Fruit fly (Drosophila melanogaster) whole organism, larva: ENCODE measurements around the gene Tim9b.
A peak's percentile ranks its signal among the peaks of the same experiment; 100 is the strongest.

Experiments
- noc ChIP-seq: fragments of 200-800 bp; sonication (Bioruptor generic); optimal IDR thresholded peaks from 3 replicates; lab custom pipeline; 2019; ENCODE audit warnings: missing biosample characterization, mild to moderate bottlenecking, missing genetic modification characterization, moderate library complexity

Tim9b gene

DNA sequence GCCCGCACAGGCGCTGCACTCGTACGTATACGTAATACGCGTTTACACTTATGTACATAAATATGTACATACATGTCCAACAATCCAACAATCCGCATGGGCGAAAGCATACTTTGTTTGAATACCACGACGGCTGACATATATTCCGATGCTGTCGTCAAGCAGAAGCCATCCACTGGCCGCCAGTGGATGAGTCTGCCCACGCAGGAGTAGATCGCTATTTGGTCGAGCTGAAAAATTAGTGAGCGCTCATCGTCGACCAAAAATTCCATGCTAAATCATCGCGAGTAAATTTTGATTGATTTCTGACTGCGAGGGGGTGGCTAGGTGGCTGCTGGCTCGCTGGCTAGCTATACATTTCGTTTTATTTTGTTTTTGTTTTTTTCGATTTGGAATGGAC is 15.9 kb downstream of the Tim9b start:
- TF ChIP-seq noc (tag; lab: Kevin White, UChicago): no peak

DNA sequence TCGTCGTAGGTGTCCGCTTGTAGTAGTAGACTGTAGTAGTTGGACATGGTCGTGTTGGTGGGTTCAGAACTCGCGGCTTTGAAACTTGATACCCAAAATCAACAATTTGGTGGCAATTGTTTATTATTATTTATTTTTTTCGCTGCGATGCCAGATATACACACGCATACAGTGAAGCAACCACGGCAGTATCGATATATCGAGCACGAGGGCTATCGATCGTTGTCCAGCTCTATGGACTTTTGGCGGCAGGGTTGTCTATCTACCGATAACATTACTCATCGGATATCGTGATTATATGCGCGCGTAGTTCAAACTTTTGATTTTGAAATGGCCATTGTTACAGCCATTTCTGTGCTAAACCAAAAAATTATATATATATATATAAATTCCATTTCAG is 16.7 kb downstream of the Tim9b start, which contains the start of gene CG14220:
Gene CG14220 (minus strand): TSS at position 208 of the 400 bp plus-strand sequence.
- TF ChIP-seq noc (tag; lab: Kevin White, UChicago): no peak

DNA sequence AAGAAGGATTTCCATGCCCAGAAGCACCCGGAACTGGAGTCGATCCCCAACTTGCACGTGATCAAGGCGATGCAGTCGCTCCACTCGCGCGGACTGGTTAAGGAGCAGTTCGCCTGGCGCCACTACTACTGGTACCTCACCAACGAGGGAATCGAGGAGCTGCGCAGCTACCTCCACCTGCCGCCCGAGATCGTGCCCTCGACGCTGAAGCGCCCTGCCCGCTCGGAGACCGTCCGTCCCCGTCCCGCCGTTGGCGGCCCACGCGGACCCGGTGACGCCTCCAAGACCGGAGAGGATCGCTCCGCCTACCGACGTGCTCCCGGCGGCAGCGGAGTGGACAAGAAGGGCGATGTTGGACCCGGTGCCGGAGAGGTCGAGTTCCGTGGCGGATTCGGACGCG is 19.8 kb downstream of the Tim9b start:
- no peak for TF ChIP-seq noc (tag; lab: Kevin White, UChicago)

DNA sequence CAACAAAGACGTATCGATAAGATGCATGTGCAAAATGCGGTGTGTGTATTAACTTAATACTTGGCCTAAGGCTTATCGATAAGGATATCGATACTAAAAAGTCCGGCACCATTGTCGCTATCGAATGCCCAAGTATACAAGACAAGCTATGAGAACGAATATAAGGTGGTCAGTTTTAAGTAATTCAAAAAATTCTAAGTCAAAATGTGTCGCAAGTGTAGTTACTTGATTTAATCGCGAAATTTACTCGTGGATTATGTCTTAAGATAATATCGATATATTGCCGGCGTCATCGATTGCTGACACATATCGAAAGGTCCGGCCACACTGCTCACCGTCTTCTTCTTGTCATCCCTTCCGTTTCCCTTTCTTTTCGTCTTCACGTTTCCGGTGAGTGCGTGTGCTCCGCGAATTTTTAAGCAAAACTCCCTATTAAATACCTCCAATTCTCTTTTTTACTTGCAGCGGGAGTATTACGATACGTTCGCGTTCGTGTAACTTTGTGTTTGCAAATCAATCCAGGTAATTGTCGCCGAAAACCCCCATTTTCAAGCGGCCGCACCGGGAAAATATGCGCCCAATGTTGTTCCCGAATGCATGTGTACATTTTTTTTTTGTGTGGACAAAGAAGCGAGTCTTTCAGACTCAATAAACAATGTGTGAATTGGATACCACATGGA is 20.5 kb downstream of the Tim9b start, which contains the start of gene RpS10b:
Gene RpS10b (plus strand): TSS at position 348 of the 680 bp plus-strand sequence.
- peak; percentile 74 for TF ChIP-seq noc (tag; lab: Kevin White, UChicago)

DNA sequence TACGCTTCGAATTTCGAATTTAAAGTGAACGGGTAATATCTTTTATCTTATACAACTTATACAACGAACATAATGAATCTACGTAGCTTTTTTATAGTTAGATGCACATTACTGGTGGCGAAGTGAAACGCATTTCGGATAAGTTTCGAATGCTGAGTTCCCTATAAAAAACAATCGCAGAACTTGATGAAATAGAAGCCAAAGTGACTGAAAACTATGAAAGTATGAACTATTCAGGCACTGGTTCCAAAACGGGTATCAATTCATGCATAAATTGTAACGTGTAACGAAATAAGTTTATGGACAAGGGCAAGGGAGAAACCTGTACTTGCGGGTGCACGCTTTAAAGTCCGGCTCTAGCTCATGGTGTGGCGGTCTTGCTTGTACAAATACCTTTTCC is 22.5 kb downstream of the Tim9b start:
- TF ChIP-seq noc (tag; lab: Kevin White, UChicago): no peak

DNA sequence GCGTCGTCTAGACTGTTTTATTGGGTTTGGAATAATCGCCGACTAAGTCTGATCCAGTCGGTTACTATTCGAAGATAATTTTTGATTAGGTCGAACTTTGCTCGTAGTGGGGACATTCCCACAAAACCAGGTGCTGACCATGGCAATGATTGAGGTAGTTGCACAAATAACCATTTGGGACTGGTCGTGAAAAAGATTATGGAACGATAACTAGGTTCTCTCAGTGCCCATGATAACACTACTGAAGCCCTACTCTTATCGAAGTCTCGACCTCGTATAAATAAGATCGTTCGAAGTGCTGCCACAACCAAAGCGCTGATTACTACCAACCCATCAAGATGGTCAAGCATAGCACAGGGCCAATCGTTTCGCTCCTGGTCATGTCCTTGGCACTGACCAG is 26.0 kb downstream of the Tim9b start, which contains the start of gene CG14205:
Gene CG14205 (plus strand): TSS at position 301 of the 400 bp plus-strand sequence.
- no peak for TF ChIP-seq noc (tag; lab: Kevin White, UChicago)

DNA sequence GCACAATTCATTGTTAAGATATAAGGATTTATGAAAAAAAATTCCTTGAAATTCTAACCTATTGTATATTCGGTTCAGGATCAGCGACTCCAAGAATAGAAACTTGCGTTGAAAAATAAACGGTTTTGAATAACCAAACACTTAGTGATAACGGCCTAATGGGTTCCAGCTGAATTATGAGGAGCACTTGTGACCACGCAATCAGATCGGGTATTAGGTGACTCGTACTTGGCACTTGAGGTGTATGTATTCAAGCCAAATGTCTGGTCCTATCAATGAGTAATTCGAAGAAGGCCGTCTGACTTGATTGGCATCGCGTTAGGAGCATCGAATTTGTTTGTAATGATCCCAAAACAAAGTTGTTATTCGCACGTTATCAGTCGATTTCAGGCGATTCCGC is 27.8 kb downstream of the Tim9b start:
- no peak for TF ChIP-seq noc (tag; lab: Kevin White, UChicago)

DNA sequence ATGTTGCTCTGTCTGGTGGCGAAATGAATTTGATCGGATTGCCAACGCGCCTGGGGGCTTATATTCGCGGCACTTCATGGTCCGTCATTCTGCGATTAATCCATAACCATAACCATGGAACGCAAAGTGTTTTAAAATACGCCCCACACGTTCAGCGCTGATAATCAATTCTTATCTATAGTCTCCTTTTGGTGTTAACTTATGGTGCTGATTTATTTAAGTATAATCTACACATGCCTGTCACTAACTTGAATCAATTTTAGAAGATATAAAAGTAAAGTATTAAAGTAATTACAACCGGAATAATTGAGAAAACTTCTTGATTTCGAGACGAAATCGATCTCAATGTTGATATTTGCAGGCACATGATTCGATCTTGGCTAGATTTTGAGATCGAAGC is 28.3 kb downstream of the Tim9b start, which contains the start of gene CG14219:
Gene CG14219 (minus strand): TSS at position 101 of the 400 bp plus-strand sequence.
- no peak for TF ChIP-seq noc (tag; lab: Kevin White, UChicago)

DNA sequence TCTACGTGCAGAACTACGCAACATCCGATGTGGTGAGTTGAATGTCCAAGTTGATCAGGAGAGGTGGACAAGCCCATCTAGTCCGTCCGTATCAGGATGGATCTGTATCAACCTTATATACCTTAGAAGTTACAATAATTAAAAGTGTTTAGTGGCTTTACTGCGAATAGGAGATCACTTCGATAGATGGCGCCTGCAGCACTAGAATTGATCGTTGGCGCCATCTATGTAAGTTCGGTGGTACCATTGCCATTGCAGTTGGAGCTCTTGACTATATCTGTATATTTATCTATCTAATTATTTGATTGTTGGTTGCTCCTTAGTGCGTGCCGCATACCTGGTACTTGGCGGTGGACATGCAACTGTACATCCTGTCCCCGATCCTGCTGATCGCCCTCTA is 33.2 kb downstream of the Tim9b start:
- TF ChIP-seq noc (tag; lab: Kevin White, UChicago): no peak

DNA sequence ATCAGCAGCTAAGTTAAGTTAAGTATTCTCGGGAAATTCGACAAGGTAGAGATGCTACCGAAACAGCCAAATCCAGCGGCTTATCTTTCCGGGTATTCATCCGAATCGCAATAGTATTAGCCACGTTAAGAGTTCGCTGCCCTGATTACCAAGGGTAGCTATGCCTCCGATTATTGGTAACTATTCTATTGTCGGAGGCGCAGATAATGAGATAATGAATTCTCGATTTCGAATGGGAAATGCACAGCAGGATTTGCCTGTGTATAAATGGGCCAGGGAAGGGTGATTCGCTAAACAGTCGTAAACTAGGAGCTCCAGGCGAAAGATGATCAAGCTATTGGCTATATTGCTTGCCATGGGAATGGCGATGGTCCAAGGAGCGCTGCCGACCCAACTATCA is 35.0 kb downstream of the Tim9b start, which contains the start of gene CG14204:
Gene CG14204 (plus strand): TSS at position 301 of the 400 bp plus-strand sequence.
- TF ChIP-seq noc (tag; lab: Kevin White, UChicago): no peak

DNA sequence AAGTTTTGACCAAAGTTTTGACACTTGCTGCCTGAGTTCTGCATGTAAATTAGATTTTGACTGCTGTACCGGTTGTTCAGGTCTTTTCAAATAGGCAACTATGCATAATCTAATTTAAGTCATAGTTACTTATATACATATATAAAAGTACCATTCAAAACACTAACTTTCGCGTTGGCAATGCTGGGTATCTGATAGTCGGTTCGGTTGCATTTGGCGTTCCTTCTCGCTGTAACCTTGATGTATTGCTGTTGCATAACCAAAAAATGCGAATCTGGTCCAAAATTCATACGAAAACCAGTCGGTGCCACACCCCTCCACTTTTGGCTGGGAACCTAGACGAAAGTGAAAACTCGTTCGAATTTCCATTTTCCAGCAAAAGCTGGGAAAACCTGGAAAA is 35.6 kb downstream of the Tim9b start:
- TF ChIP-seq noc (tag; lab: Kevin White, UChicago): no peak

DNA sequence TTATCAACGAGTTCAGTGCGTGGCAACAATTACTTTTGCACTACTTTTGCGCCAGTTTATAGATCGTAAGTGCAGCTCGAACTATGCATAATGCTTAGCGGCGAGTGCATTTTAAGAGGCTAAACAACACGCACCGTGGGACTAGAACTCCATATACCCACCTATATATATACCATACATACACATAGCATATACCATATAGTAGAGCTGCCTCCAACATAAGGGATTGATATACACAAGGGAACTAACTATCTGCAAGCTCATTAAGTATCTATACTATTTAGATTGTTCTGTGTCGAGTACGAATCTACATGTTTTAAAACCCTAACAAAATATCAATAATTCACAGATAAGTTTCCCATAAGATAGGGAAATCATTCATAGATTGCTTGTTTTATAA is 36.5 kb downstream of the Tim9b start, which contains the start of gene CG14218:
Gene CG14218 (minus strand): TSS at position 101 of the 400 bp plus-strand sequence.
- TF ChIP-seq noc (tag; lab: Kevin White, UChicago): no peak

DNA sequence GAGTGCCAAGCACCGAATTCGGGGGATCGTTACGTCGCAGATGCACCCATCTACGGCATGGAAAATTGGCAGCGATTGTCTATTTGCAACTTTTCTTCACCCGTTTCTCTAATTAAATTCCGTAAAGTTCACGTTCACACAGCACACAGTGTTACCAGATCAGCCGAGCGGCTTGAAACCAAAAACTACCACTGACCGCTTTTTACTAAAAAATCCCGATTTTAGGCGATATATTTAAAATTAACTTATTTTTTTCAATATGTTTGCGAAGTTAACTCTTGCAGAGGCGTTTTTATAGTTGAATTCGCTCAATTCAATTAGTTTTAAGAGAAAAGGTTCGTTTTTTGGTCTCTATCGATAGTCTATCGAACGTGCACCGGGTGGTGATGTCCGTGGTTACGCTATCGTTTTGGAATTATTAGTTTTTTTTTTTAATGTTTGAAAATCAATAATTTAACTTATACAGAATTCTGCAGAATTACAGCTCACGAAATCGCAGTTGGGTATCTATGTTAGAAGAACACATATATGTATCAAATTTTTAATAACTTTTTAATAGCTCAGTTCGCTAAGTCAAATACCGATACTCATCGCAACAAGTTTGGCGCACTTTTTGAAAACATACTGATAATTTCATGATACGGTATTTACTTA is 38.6 kb downstream of the Tim9b start, which contains the start of gene Tao:
Gene Tao (minus strand): TSS at position 153 of the 654 bp plus-strand sequence.
- no peak for TF ChIP-seq noc (tag; lab: Kevin White, UChicago)

DNA sequence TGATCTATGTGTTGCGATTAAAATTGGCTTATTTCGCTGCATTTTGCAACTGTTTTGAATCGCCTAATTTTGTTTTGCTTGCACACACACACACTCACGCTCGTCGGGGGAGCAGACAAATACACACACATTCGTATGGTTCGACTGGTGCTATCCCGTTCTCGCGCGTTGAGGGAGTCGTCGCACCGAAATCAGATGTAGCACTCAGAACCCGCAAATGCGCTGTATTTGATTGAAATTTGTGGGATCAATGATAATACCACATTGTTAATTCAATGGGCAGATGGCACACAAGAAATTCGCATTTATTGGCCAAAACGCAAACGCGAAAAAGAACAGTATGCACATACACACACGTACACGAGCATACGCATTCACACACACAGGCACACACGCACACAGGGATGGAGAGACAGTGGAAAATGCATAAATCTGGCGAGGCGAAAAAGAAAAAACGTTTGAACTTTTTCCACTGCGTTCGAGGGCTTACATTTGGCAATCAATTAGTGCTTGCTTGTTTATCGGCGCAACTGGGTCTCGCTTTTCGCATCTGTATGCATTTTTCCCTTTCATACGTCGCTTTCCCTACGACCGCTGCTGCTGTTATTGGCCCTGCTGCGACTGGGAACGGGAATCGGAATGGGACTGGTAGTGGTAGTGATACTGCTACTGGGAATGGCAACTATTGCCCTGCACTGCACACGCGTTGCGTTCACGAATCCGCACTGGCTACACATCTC is 39.3 kb downstream of the Tim9b start:
- no peak for TF ChIP-seq noc (tag; lab: Kevin White, UChicago)

DNA sequence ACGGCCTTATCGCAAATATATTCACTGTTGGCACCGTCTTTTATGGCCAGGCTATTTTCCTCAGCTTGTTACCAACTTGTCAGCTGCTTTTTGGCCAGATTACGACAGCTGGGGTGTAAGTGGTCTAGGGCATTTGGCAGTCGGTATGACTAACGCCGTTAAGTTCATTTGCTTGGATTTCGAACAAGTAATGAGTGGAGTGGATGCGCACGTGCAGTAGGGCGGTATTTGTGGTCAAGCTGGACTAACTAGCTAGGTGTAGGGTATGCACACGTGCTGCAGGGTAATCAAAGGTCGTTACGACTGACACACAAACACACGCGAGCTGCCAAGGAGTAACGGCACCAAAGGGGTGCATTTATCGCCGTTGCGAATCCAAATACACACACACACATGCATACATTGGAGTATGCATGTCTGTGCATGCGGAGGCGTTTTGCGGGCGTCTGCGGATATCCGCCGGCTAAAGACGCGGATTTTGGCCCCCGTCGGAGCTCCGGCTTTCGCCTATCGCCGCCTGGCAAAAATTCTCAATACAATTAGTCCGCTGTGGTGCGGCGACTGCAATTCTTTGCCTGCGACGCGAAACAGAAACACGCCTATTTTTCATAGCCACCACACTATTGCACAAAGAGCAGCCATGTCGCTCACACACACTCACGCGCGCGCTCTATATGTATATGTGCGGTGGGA is 40.3 kb downstream of the Tim9b start:
- no peak for TF ChIP-seq noc (tag; lab: Kevin White, UChicago)
